Fruit fly (Drosophila melanogaster) whole organism, embryonic: ENCODE measurements around the gene CAH6.

Source experiments
- Atf-2 ChIP-seq: fragments of 200-800 bp; sonication (Bioruptor generic); optimal IDR thresholded peaks from 2 replicates; lab custom pipeline; 2016; ENCODE audit warnings: missing biosample characterization, missing genetic modification characterization
- Awh ChIP-seq: fragments of 200-800 bp; sonication (Bioruptor generic); IDR thresholded peaks from 2 replicates; pipeline ENCODE4, ENCODE4 v1.3.6; 2022; ENCODE audit warnings: missing biosample characterization, missing genetic modification characterization
- B-H2 ChIP-seq: fragments of 200-800 bp; sonication (Bioruptor generic); optimal IDR thresholded peaks from 2 replicates; lab custom pipeline; 2018; ENCODE audit warnings: missing biosample characterization, mild to moderate bottlenecking, missing genetic modification characterization
- C15 ChIP-seq: fragments of 200-800 bp; sonication (Bioruptor generic); IDR thresholded peaks from 3 replicates; pipeline ENCODE4 v1.3.6; 2022; ENCODE audit warnings: missing biosample characterization, missing genetic modification characterization
- CG10979 ChIP-seq: fragments of 200-800 bp; sonication (Bioruptor generic); optimal IDR thresholded peaks from 2 replicates; lab custom pipeline; 2018; ENCODE audit warnings: missing biosample characterization, mild to moderate bottlenecking, missing genetic modification characterization, moderate library complexity
- CG12236 ChIP-seq: fragments of 200-800 bp; sonication (Bioruptor generic); optimal IDR thresholded peaks from 2 replicates; lab custom pipeline; 2016; ENCODE audit warnings: missing biosample characterization, missing genetic modification characterization
- CG15269 ChIP-seq: fragments of 200-800 bp; sonication (Bioruptor generic); optimal IDR thresholded peaks from 2 replicates; lab custom pipeline; 2018; ENCODE audit warnings: missing biosample characterization, mild to moderate bottlenecking, missing genetic modification characterization, moderate library complexity
- CG15514 ChIP-seq: fragments of 200-800 bp; sonication (Bioruptor generic); optimal IDR thresholded peaks from 3 replicates; lab custom pipeline; 2017; ENCODE audit warnings: missing biosample characterization, missing genetic modification characterization, mild to moderate bottlenecking, moderate library complexity, missing genetic modification reagents
- CG1602 ChIP-seq: fragments of 200-800 bp; sonication (Bioruptor generic); optimal IDR thresholded peaks from 3 replicates; lab custom pipeline; 2016; ENCODE audit warnings: missing biosample characterization, missing genetic modification characterization
- CG17829 ChIP-seq: fragments of 200-800 bp; optimal IDR thresholded peaks from 2 replicates; lab custom pipeline; 2019; ENCODE audit warnings: missing biosample characterization, mild to moderate bottlenecking, missing genetic modification characterization, moderate library complexity
- CG17912 ChIP-seq: fragments of 200-800 bp; sonication (Bioruptor generic); optimal IDR thresholded peaks from 2 replicates; lab custom pipeline; 2018; ENCODE audit warnings: missing biosample characterization, mild to moderate bottlenecking, missing genetic modification characterization
- CG30020 ChIP-seq: fragments of 200-800 bp; optimal IDR thresholded peaks from 2 replicates; lab custom pipeline; 2019; ENCODE audit warnings: missing biosample characterization, mild to moderate bottlenecking, missing genetic modification characterization, moderate library complexity
- CG30403 ChIP-seq: fragments of 200-800 bp; sonication (Bioruptor generic); optimal IDR thresholded peaks from 3 replicates; lab custom pipeline; 2016; ENCODE audit warnings: missing biosample characterization, missing genetic modification characterization
- CG30431 ChIP-seq: fragments of 200-800 bp; sonication (Bioruptor generic); optimal IDR thresholded peaks from 2 replicates; lab custom pipeline; 2017; ENCODE audit warnings: missing biosample characterization, missing genetic modification characterization
- CG32532 ChIP-seq: fragments of 200-800 bp; sonication (Bioruptor generic); IDR thresholded peaks from 2 replicates; pipeline ENCODE4 v1.3.6; 2022; ENCODE audit warnings: missing biosample characterization, missing genetic modification characterization
- CG32767 ChIP-seq: fragments of 200-800 bp; sonication (Bioruptor generic); IDR thresholded peaks from 2 replicates; pipeline ENCODE4 v1.3.6; 2022; ENCODE audit warnings: missing biosample characterization, missing genetic modification characterization
- CG32772 ChIP-seq: fragments of 200-800 bp; sonication (Bioruptor generic); IDR thresholded peaks from 2 replicates; pipeline ENCODE4 v1.3.6; 2022; ENCODE audit warnings: missing biosample characterization, missing genetic modification characterization
- CG4707 ChIP-seq: fragments of 200-800 bp; sonication (Bioruptor generic); optimal IDR thresholded peaks from 2 replicates; lab custom pipeline; 2018; ENCODE audit warnings: missing biosample characterization, mild to moderate bottlenecking, missing genetic modification characterization, moderate library complexity
- CG4730 ChIP-seq: fragments of 200-800 bp; sonication (Bioruptor generic); IDR thresholded peaks from 2 replicates; pipeline ENCODE4 v1.3.6; 2022; ENCODE audit warnings: missing biosample characterization, missing genetic modification characterization
- CG4820 ChIP-seq: fragments of 200-800 bp; sonication (Bioruptor generic); optimal IDR thresholded peaks from 3 replicates; lab custom pipeline; 2016; ENCODE audit warnings: missing biosample characterization, missing genetic modification characterization
- CG5180 ChIP-seq: fragments of 200-800 bp; sonication (Bioruptor generic); optimal IDR thresholded peaks from 3 replicates; lab custom pipeline; 2017; ENCODE audit warnings: missing biosample characterization, missing genetic modification characterization, mild to moderate bottlenecking, moderate library complexity, missing genetic modification reagents
- CG7963 ChIP-seq: fragments of 200-800 bp; sonication (Bioruptor generic); IDR thresholded peaks from 3 replicates; pipeline ENCODE4 v1.3.6; 2022; ENCODE audit warnings: missing biosample characterization, missing genetic modification characterization; ENCODE audit not compliant: partially characterized antibody
- CG8388 ChIP-seq: fragments of 200-800 bp; sonication (Bioruptor generic); optimal IDR thresholded peaks from 2 replicates; lab custom pipeline; 2019; ENCODE audit warnings: missing biosample characterization, mild to moderate bottlenecking, missing genetic modification characterization, moderate library complexity
- CHES-1-like ChIP-seq: fragments of 200-800 bp; sonication (Bioruptor generic); optimal IDR thresholded peaks from 2 replicates; lab custom pipeline; 2016; ENCODE audit warnings: missing biosample characterization, missing genetic modification characterization
- Deaf1 ChIP-seq: fragments of 200-800 bp; optimal IDR thresholded peaks from 3 replicates; lab custom pipeline; 2019; ENCODE audit warnings: missing biosample characterization, mild to moderate bottlenecking, missing genetic modification characterization, moderate library complexity
- H15 ChIP-seq: fragments of 200-800 bp; sonication (Bioruptor generic); IDR thresholded peaks from 3 replicates; pipeline ENCODE4 v1.3.6; 2022; ENCODE audit warnings: missing biosample characterization, missing genetic modification characterization
- H2.0 ChIP-seq: fragments of 200-800 bp; sonication (Bioruptor generic); IDR thresholded peaks from 2 replicates; pipeline ENCODE4 v1.3.6; 2022; ENCODE audit warnings: missing biosample characterization, missing genetic modification characterization
- Max ChIP-seq: fragments of 200-800 bp; sonication (Bioruptor generic); optimal IDR thresholded peaks from 2 replicates; lab custom pipeline; 2016; ENCODE audit warnings: missing biosample characterization, mild to moderate bottlenecking, missing genetic modification characterization
- Nf-YA ChIP-seq: fragments of 200-800 bp; sonication (Bioruptor generic); IDR thresholded peaks from 2 replicates; pipeline ENCODE4 v1.3.6; 2022; ENCODE audit warnings: missing biosample characterization, missing genetic modification characterization
- Optix ChIP-seq: fragments of 200-800 bp; sonication (Bioruptor generic); IDR thresholded peaks from 3 replicates; pipeline ENCODE4 v1.3.6; 2022; ENCODE audit warnings: missing biosample characterization, missing genetic modification characterization
- Poxn ChIP-seq: fragments of 200-800 bp; sonication (Bioruptor generic); IDR thresholded peaks from 2 replicates; pipeline ENCODE4 v1.3.6; 2022; ENCODE audit warnings: missing biosample characterization, missing genetic modification characterization
- Ravus ChIP-seq: fragments of 200-800 bp; sonication (Bioruptor generic); IDR thresholded peaks from 2 replicates; pipeline ENCODE4 v1.3.6; 2022; ENCODE audit warnings: missing biosample characterization, missing genetic modification characterization
- Side ChIP-seq: fragments of 200-800 bp; sonication (Bioruptor generic); optimal IDR thresholded peaks from 2 replicates; lab custom pipeline; 2016; ENCODE audit warnings: missing biosample characterization, missing genetic modification characterization
- Spps ChIP-seq: fragments of 200-800 bp; sonication (Bioruptor generic); optimal IDR thresholded peaks from 2 replicates; lab custom pipeline; 2018; ENCODE audit warnings: missing biosample characterization, mild to moderate bottlenecking, missing genetic modification characterization
- Trl ChIP-seq, 3 experiments: fragments of >200 bp in 2 of 3; fragments of 200-800 bp in 1 of 3; sonication (Bioruptor generic) in 1 of 3; optimal IDR thresholded peaks; 2 replicates in 1 of 3; 3 replicates in 2 of 3; lab custom pipeline; 2016 to 2017; ENCODE audit warnings: missing biosample characterization in 1 of 3, missing genetic modification characterization in 1 of 3
- amos ChIP-seq: fragments of 200-800 bp; sonication (Bioruptor generic); IDR thresholded peaks from 2 replicates; pipeline ENCODE4 v1.3.6; 2022; ENCODE audit warnings: missing biosample characterization, missing genetic modification characterization; ENCODE audit not compliant: partially characterized antibody
- br ChIP-seq: fragments of >200 bp; optimal IDR thresholded peaks from 2 replicates; lab custom pipeline; 2017
- chif ChIP-seq, 2 experiments: fragments of 200-800 bp; sonication (Bioruptor generic); optimal IDR thresholded peaks; 3 replicates each; lab custom pipeline; 2016; ENCODE audit warnings: missing biosample characterization in 2 of 2, missing genetic modification characterization in 2 of 2
- emc ChIP-seq: fragments of 200-800 bp; sonication (Bioruptor generic); optimal IDR thresholded peaks from 2 replicates; lab custom pipeline; 2016; ENCODE audit warnings: missing biosample characterization, missing genetic modification characterization
- exex ChIP-seq: fragments of 200-800 bp; sonication (Bioruptor generic); optimal IDR thresholded peaks from 4 replicates; lab custom pipeline; 2018; ENCODE audit warnings: missing biosample characterization, mild to moderate bottlenecking, missing genetic modification characterization, moderate library complexity
- fu2 ChIP-seq: fragments of 200-800 bp; sonication (Bioruptor generic); optimal IDR thresholded peaks from 2 replicates; lab custom pipeline; 2016; ENCODE audit warnings: missing biosample characterization, missing genetic modification characterization
- grau ChIP-seq: fragments of 200-800 bp; optimal IDR thresholded peaks from 3 replicates; lab custom pipeline; 2019; ENCODE audit warnings: missing biosample characterization, mild to moderate bottlenecking, missing genetic modification characterization, moderate library complexity
- gt ChIP-seq: fragments of 200-800 bp; sonication (Bioruptor generic); IDR thresholded peaks from 2 replicates; pipeline ENCODE4 v1.3.6; 2022; ENCODE audit warnings: missing biosample characterization, missing genetic modification characterization
- onecut ChIP-seq: fragments of 200-800 bp; sonication (Bioruptor generic); IDR thresholded peaks from 2 replicates; pipeline ENCODE4 v1.3.6; 2022; ENCODE audit warnings: missing biosample characterization, missing genetic modification characterization
- pum ChIP-seq: fragments of 200-800 bp; sonication (Bioruptor generic); optimal IDR thresholded peaks from 2 replicates; lab custom pipeline; 2016; ENCODE audit warnings: missing biosample characterization, missing genetic modification characterization
- repo ChIP-seq: fragments of 200-800 bp; sonication (Bioruptor generic); optimal IDR thresholded peaks from 2 replicates; lab custom pipeline; 2016; ENCODE audit warnings: missing biosample characterization, missing genetic modification characterization
- sens-2 ChIP-seq: fragments of 200-800 bp; sonication (Bioruptor generic); IDR thresholded peaks from 2 replicates; pipeline ENCODE4 v1.3.6; 2022; ENCODE audit warnings: missing biosample characterization, missing genetic modification characterization
- slou ChIP-seq: fragments of 200-800 bp; sonication (Bioruptor generic); optimal IDR thresholded peaks from 3 replicates; lab custom pipeline; 2016; ENCODE audit warnings: missing biosample characterization, missing genetic modification characterization
- sug ChIP-seq: fragments of 200-800 bp; optimal IDR thresholded peaks from 2 replicates; lab custom pipeline; 2019; ENCODE audit warnings: missing biosample characterization, mild to moderate bottlenecking, missing genetic modification characterization, moderate library complexity
- zfh1 ChIP-seq: fragments of 200-800 bp; sonication (Bioruptor generic); IDR thresholded peaks from 3 replicates; pipeline ENCODE4 v1.3.6; 2022; ENCODE audit warnings: missing biosample characterization, missing genetic modification characterization

CAH6 gene

DNA sequence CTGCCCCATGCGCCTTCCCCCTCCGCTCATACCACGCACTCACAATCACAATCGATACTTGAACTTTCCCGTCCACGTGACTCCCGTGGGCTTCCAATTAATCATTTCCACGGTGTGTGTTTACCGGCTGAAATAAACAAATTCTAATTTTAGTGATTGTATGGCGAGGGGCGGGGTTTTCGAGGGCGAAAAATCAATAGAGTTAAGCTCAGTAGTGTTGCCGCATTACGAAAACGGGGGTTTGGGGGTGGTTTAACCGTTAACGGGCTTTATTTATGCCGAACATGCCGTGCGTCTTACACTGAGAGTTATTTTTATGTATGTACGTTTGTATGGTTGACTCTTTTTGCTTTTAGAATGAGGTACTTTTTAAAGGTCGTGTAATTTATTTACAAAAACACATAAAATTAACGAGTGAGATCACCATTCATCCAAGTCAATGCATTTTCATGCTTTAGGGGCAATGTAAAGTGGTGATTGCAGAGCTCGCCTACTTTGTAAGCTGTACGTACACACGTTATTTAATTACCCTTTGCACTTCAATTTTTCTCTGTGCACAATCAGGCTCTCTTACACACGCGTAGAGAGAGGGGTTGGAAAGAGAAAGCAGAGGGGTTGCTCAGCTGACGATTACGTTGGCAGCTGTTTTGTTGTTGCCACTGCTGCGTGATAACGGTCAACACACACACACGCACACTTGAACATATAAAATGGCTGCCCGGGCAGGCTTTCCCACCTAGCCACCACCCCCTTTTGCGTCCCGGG lies 35.1 kb upstream of the CAH6 start (continued):
- peak; percentile 85 for TF ChIP-seq Side (GFP tag; lab: Kevin White, UChicago)
- peak; percentile 73 for TF ChIP-seq CG1602 (GFP tag; lab: Kevin White, UChicago)
- TF ChIP-seq Max (GFP tag; lab: Kevin White, UChicago), result peak; percentile 72
- TF ChIP-seq CHES-1-like, result peak; percentile 76
- TF ChIP-seq CG4707 (GFP tag; lab: Kevin White, UChicago), result peak; percentile 58
- peak; percentile 70 for TF ChIP-seq CG15514 (GFP tag; lab: Kevin White, UChicago)
- peak; percentile 62 for TF ChIP-seq CG30020 (tag; lab: Kevin White, UChicago)
- no peak for TF ChIP-seq C15 (GFP tag; lab: Robert Waterston, UW)
- TF ChIP-seq CG5180 (GFP tag; lab: Kevin White, UChicago), result peak; percentile 66
- TF ChIP-seq amos (GFP tag; lab: Robert Waterston, UW), result no peak
- no peak for TF ChIP-seq CG32532
- TF ChIP-seq fu2 (GFP tag; lab: Kevin White, UChicago), result peak; percentile 87
- peak; percentile 77 for TF ChIP-seq emc (GFP tag; lab: Kevin White, UChicago)
- TF ChIP-seq sug, result peak; percentile 72
- peak; percentile 82 for TF ChIP-seq CG8388 (GFP tag; lab: Kevin White, UChicago)
- TF ChIP-seq sens-2 (GFP tag; lab: Robert Waterston, UW), result no peak
- TF ChIP-seq zfh1 (GFP tag; lab: Robert Waterston, UW), result no peak
- TF ChIP-seq CG10979 (tag; lab: Kevin White, UChicago), result peak; percentile 83
- TF ChIP-seq Spps, result peak; percentile 65
- TF ChIP-seq CG12236 (GFP tag; lab: Kevin White, UChicago), result peak; percentile 55
- peak; percentile 60 for TF ChIP-seq CG17912 (GFP tag; lab: Kevin White, UChicago)
- peak; percentile 97 for TF ChIP-seq onecut (GFP tag; lab: Robert Waterston, UW)
- TF ChIP-seq chif (GFP tag; optimal IDR thresholded peaks at IDR 0.05; lab: Kevin White, UChicago), result peak; percentile 67 to 87
- peak; percentile 89 for TF ChIP-seq grau (tag; lab: Kevin White, UChicago)
- no peak for TF ChIP-seq H2.0 (GFP tag; lab: Robert Waterston, UW)
- TF ChIP-seq Awh (GFP tag; lab: Robert Waterston, UW), result no peak
- no peak for TF ChIP-seq CG32767 (GFP tag; lab: Robert Waterston, UW)
- no peak for TF ChIP-seq Poxn (GFP tag; lab: Robert Waterston, UW)
- peak; percentile 76 for TF ChIP-seq repo
- peak; percentile 69 for TF ChIP-seq CG30431 (GFP tag; lab: Kevin White, UChicago)
- peak; percentile 74 for TF ChIP-seq B-H2 (GFP tag; lab: Kevin White, UChicago)
- no peak for TF ChIP-seq CG4730
- TF ChIP-seq Deaf1, result peak; percentile 47
- no peak for TF ChIP-seq Optix (GFP tag; lab: Robert Waterston, UW)
- peak; percentile 80 for TF ChIP-seq CG17829 (tag; lab: Kevin White, UChicago)
- peak; percentile 67 for TF ChIP-seq exex (tag; lab: Kevin White, UChicago)
- no peak for TF ChIP-seq Nf-YA (GFP tag; lab: Robert Waterston, UW)
- no peak for TF ChIP-seq H15 (GFP tag; lab: Robert Waterston, UW)
- peak in 1 of 2 experiments; percentile 43 for TF ChIP-seq Trl (optimal IDR thresholded peaks at IDR 0.05; lab: Kevin White, UChicago)
- TF ChIP-seq Trl (GFP tag; optimal IDR thresholded peaks at IDR 0.05; lab: Kevin White, UChicago), result peak; percentile 86
- TF ChIP-seq Atf-2 (GFP tag; lab: Kevin White, UChicago), result peak; percentile 83
- TF ChIP-seq gt (GFP tag; lab: Robert Waterston, UW), result no peak
- TF ChIP-seq pum (GFP tag; lab: Kevin White, UChicago), result peak; percentile 83
- TF ChIP-seq CG7963 (GFP tag; lab: Robert Waterston, UW), result no peak
- TF ChIP-seq Ravus (GFP tag; lab: Robert Waterston, UW), result no peak
- peak; percentile 87 for TF ChIP-seq CG15269 (tag; lab: Kevin White, UChicago)
- TF ChIP-seq CG4820 (GFP tag; lab: Kevin White, UChicago), result peak; percentile 75
- TF ChIP-seq CG30403, result peak; percentile 91
- TF ChIP-seq br (lab: Kevin White, UChicago), result no peak
- TF ChIP-seq slou (GFP tag; lab: Kevin White, UChicago), result peak; percentile 75
- no peak for TF ChIP-seq CG32772 (GFP tag; lab: Robert Waterston, UW)
